Fruit fly (Drosophila melanogaster) whole organism, pupa: ENCODE measurements around the gene CG6431.

Experiments used
- D1 ChIP-seq: fragments of 200-800 bp; sonication (Bioruptor generic); optimal IDR thresholded peaks from 2 replicates; lab custom pipeline; 2018; ENCODE audit warnings: missing biosample characterization, mild to moderate bottlenecking, missing genetic modification characterization, moderate library complexity
- EcR ChIP-seq: fragments of 200-800 bp; sonication (Bioruptor generic); optimal IDR thresholded peaks from 3 replicates; lab custom pipeline; 2019; ENCODE audit warnings: missing biosample characterization, missing genetic modification characterization, mild to moderate bottlenecking, moderate library complexity, missing genetic modification reagents

dm6 chr2L:10677715-10678088 is 46.3 kb upstream of the CG6431 start:
- TF ChIP-seq D1 (tag; lab: Kevin White, UChicago) (no peak), EcR (GFP tag; lab: Kevin White, UChicago) (no peak)
